Worm (Caenorhabditis elegans) whole organism, L4/young adult: ENCODE data around the gene alh-9.

Experiments
- dao-5 ChIP-seq: sonication (generic microtip); optimal IDR thresholded peaks from 2 replicates; lab custom pipeline; 2016; ENCODE audit warnings: missing genotype, missing genetic modification characterization, moderate library complexity, missing compliant biosample characterization
- him-1 ChIP-seq: sonication (generic microtip); optimal IDR thresholded peaks from 2 replicates; lab custom pipeline; 2016; ENCODE audit warnings: missing genotype, missing genetic modification reagents, missing genetic modification characterization, missing compliant biosample characterization

DNA sequence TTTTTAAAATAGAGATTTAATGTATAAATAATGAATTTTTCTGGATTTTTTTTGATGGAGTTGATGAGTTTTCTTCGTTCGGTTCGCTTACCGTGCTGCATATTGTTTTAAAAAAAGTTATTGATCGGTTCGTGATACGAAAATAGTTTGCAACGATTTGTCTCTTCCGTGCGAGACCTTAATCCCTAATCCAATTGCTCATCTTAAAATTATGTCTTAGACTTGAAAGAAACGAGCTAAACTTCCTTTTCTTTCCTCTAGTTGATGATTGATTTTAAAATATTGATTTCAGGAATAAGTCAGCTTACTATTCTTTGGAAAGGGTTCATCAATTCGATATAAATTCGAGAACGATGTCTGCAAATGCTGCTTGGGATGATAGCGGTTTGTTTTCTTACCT lies 52.6 kb downstream of the alh-9 start, which contains the start of gene C28H8.3:
- TF ChIP-seq him-1 (tag; lab: Kevin White, UChicago) (no peak), dao-5 (no peak)
